Fruit fly (Drosophila melanogaster): ENCODE results near the gene CG17906.

The CG17906 gene

DNA sequence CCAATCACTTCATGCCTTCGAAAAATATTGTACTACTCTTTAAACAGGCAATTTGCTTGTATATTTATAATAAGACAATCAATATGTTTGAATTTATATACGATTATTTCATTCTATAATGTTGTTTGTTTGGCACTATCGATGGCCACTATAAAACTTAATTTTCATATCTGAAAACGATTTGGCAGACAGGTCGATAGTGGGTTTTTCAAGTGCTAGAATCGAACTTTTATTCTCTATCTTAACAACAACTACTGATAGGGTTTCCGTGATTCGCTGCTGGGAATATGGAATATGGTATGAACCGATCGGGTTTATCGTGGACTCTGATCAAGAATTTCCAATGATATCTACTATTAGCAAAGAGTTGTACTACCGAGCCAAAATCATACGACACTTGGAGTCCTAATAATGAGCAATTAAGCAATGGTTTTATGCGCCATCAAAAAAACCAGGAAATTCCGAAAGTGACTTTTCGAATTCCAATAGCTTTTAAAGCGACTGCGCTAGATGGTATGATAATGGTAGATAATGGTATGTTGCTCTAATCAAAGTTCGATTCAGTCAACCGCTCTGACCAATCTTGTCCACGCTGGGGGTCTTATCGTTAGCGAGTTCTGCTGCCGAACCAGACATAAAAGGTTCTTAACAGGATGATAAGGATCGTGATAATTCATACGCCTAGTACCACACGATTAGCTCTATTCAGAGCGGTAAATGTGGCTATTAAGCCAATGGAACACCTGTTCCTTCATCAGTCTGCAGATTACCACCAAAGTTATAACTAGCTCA is at the start of gene CG17906:
Gene CG17906, plus strand, starts transcription at position 742 of the 792 bp plus-strand sequence.
- TF ChIP-seq CG8478 (optimal IDR thresholded peaks at IDR 0.05) (no peak), CTCF (optimal IDR thresholded peaks at IDR 0.05) (no peak)

DNA sequence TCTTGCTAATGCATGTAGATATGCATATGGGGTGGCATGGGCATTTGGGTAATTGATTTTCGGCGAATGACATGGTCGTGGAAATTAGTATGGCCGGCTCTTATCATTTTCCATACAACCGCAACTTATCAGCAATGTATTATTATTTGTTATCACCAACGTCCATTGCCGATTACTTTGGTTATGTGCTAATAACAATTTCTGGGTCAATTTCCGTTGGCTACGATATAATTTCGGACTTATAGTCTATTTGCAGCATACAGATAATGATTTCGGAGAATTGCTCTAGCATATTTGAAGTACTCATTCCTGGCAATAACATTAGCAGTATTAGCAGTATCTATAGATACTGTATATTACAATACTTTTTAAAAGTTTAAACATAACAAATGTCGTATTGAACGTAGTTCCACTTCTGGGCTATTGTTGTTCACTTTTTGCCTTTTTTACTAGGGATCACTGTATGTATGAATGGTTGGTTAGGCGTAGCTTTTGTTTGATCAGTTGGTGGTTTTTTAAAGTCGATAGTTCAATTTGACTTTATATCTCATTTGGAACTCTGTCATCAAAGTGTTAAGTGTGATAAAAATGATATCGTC is 47.4 kb upstream of the CG17906 start, which contains the start of gene CG46397:
Gene CG46397, plus strand, starts transcription at position 549 of the 599 bp plus-strand sequence.
- TF ChIP-seq CG8478 (optimal IDR thresholded peaks at IDR 0.05) (no peak), CTCF (optimal IDR thresholded peaks at IDR 0.05) (no peak)

dm6 chr2L:8947989-8948388 is 46.2 kb upstream of the CG17906 start:
- TF ChIP-seq CTCF (optimal IDR thresholded peaks at IDR 0.05) (no peak), CG8478 (optimal IDR thresholded peaks at IDR 0.05) (no peak)

dm6 chr2L:8948650-8949049 is 45.5 kb upstream of the CG17906 start:
- no peak for TF ChIP-seq CG8478 (optimal IDR thresholded peaks at IDR 0.05)
- TF ChIP-seq CTCF (optimal IDR thresholded peaks at IDR 0.05), result no peak

DNA sequence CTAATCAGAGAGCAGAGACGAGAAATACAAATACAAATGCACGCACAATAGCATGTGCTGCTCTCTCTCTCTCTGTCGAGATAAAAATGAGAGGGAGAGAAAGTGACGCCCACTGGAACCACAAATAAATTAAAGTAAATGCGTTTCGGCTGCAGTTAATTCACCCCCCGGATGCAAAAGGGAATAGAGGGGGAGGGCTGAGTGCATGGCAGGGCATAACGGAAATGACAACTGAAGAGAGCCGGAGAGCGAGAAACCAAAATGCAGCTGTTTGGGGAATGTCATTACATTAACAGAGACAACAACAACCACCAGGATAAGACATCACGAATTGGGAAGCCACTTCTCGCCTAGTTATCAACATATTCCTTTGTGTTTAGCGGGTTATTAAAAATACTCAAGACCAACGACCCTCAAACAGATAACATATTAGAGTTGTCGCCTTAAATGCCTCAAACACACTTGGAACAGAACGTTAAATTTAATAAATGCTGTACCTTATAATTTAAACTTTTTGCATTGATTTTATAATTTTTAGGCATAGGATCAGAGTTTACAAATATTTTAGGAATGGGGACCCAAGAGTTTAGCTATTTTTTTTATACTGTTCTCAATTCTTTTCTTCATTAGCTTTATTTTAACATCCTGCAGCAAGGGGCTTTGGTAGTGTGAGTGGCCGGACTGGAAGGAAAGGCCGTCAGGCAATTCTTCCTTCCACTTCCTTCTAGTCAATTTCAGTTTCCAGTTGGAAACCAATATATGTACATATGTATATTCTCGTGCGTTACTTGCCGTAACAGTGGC is 44.1 kb upstream of the CG17906 start:
- TF ChIP-seq CTCF (optimal IDR thresholded peaks at IDR 0.05), result no peak
- no peak for TF ChIP-seq CG8478 (optimal IDR thresholded peaks at IDR 0.05)

DNA sequence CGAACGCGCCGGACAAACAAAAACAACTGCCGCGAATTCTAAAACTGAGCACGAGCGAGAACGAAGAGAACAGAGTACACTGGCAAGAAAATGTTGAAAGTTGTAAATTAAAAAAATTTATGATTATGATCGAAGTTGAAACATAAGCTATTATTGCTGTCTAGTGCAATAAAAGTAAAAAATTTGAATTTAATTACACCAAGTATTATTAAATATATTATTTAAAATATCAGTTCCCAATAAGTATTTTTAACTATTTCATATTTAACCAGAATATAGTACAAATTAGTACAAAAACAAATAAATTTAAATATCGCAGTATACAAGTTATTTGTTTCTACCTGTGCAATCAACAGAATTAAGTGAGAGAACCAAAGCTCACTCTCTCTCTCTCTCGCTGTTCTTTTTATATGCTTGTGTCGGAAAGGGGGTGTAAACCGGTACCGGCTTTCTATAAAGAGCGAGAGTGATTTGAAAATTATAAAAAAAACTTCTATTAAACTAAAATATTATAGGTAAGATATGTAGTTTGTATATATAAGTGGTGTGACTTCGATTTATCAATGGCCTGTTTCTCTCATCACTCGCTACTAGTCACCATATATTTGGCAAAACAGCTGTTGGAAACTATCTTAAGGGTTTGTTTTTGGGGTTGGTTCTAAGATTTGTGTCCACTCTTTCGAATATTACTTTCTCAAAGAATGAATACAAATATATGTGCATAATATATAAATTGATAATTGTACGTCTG is 42.8 kb upstream of the CG17906 start, which contains the start of gene C1GalTA:
Gene C1GalTA, minus strand, starts transcription at position 33 of the 751 bp plus-strand sequence.
- TF ChIP-seq CG8478 (optimal IDR thresholded peaks at IDR 0.05) (peak; percentile 1), CTCF (optimal IDR thresholded peaks at IDR 0.05) (no peak)

- TF ChIP-seq CG8478 (optimal IDR thresholded peaks at IDR 0.05), result no peak
- peak; percentile 47 to 55 for TF ChIP-seq CTCF (optimal IDR thresholded peaks at IDR 0.05)
These were observed 41.8 kb upstream of the CG17906 start for dm6 chr2L:8952194-8953037.

- TF ChIP-seq CG8478 (optimal IDR thresholded peaks at IDR 0.05) (no peak), CTCF (optimal IDR thresholded peaks at IDR 0.05) (no peak)
These were observed 38.4 kb upstream of the CG17906 start for dm6 chr2L:8955597-8956335.

DNA sequence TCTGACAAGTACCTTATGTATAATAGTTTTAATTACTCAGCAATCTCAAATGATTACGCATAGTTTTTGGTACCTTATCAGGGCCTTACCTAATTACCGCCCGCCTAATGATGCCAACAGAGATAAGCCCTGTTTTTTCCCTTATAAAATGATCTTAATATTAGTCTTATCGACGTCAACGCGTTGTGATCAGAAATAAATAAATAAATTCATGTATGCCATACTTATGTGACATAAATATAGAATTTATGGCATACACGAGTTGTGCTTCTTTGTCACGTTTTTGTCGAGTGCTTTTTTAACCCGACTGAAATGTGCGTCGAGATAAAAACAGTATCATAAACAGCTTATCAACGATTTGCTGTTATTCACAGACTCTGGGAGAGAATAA is 37.9 kb upstream of the CG17906 start:
- TF ChIP-seq CG8478 (optimal IDR thresholded peaks at IDR 0.05) (no peak), CTCF (optimal IDR thresholded peaks at IDR 0.05) (no peak)

dm6 chr2L:8957152-8957551 is 37.0 kb upstream of the CG17906 start:
- TF ChIP-seq CG8478 (optimal IDR thresholded peaks at IDR 0.05), result no peak
- TF ChIP-seq CTCF (optimal IDR thresholded peaks at IDR 0.05), result no peak

DNA sequence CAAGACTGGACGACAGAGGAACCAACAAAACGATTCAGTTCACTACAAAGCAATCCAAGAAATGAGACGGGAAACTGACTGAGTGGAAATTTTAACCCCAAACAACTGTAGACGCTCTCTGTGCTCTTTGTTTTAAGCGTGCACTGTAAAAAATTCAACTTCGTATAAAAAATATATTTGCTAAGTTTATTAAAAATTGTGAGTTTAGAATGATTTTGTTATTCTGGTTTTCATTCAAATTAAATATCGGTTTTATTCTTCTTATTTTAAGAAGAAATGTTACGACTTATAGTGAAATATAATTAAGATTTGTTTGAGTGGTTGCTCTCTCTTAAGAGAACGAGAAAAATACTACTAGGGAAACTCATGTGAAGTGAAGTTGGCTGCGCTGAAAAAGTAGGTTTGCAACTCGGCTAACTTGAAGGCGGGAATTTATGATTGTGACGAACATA is 36.1 kb upstream of the CG17906 start:
- TF ChIP-seq CG8478 (optimal IDR thresholded peaks at IDR 0.05) (no peak), CTCF (optimal IDR thresholded peaks at IDR 0.05) (peak in 1 of 2 experiments; percentile 11)

dm6 chr2L:8959001-8959461 is 35.2 kb upstream of the CG17906 start, which contains the start of gene CG31886:
Gene CG31886 (minus strand): TSS chr2L:8959051.
- TF ChIP-seq CG8478 (optimal IDR thresholded peaks at IDR 0.05), result no peak
- TF ChIP-seq CTCF (optimal IDR thresholded peaks at IDR 0.05), result no peak

- no peak for TF ChIP-seq CG8478 (optimal IDR thresholded peaks at IDR 0.05)
- TF ChIP-seq CTCF (optimal IDR thresholded peaks at IDR 0.05), result no peak
These were observed 31.9 kb upstream of the CG17906 start, which contains the start of the genes CG9525 and CG32985 for dm6 chr2L:8962254-8962653. Gene CG9525 (minus strand): TSS chr2L:8962354. Gene CG32985 (plus strand): TSS chr2L:8962533.
